Fruit fly (Drosophila melanogaster): ENCODE results near the gene Wnt4.

- TF ChIP-seq br (optimal IDR thresholded peaks at IDR 0.05) (no peak), Bdp1 (GFP tag; optimal IDR thresholded peaks at IDR 0.05) (no peak), CG12942 (GFP tag; optimal IDR thresholded peaks at IDR 0.05) (no peak), ATbp (GFP tag; optimal IDR thresholded peaks at IDR 0.05) (no peak), CG10321 (GFP tag; IDR thresholded peaks at IDR 0.05) (no peak), CG18262 (tag; optimal IDR thresholded peaks at IDR 0.05) (no peak), odd (GFP tag; optimal IDR thresholded peaks at IDR 0.05) (no peak), gcm (GFP tag; optimal IDR thresholded peaks at IDR 0.05) (no peak)
Measured at dm6 chr2L:7214885-7215284, 62.1 kb downstream of the Wnt4 start.

Data from whole organism, embryonic.